Worm (Caenorhabditis elegans) whole organism, midembryonic: ENCODE data around the gene tpra-1.

ENCODE experiments used
- T22C8.4 ChIP-seq: fragments of 200-800 bp; sonication (Bioruptor generic); IDR thresholded peaks from 2 replicates; pipeline ENCODE4 v1.3.6; 2022; ENCODE audit warnings: missing genetic modification characterization, missing compliant biosample characterization
- cog-1 ChIP-seq: sonication (generic microtip); optimal IDR thresholded peaks from 2 replicates; lab custom pipeline; 2016; ENCODE audit warnings: missing genetic modification characterization, missing compliant biosample characterization
- flt-1 ChIP-seq: fragments of 200-800 bp; sonication (Bioruptor generic); IDR thresholded peaks from 2 replicates; pipeline ENCODE4 v1.3.6; 2022; ENCODE audit warnings: missing genetic modification characterization, missing compliant biosample characterization
- klf-2 ChIP-seq: fragments of 200-800 bp; sonication (Bioruptor generic); conservative IDR thresholded peaks from 2 replicates; pipeline ENCODE4 v1.3.6; 2022; ENCODE audit warnings: missing genetic modification reagents, missing genetic modification characterization, missing compliant biosample characterization
- med-1 ChIP-seq: sonication (generic microtip); optimal IDR thresholded peaks from 2 replicates; lab custom pipeline; 2017; ENCODE audit warnings: missing genetic modification characterization, mild to moderate bottlenecking, missing compliant biosample characterization, antibody characterized with exemption, missing genetic modification reagents; ENCODE audit not compliant: insufficient read depth
- ref-1 ChIP-seq: fragments of 200-800 bp; sonication (Bioruptor generic); conservative IDR thresholded peaks from 2 replicates; pipeline ENCODE4 v1.3.6; 2022; ENCODE audit warnings: missing genetic modification reagents, missing genetic modification characterization, missing compliant biosample characterization
- tab-1 ChIP-seq: fragments of 200-800 bp; sonication (Bioruptor generic); IDR thresholded peaks from 2 replicates; pipeline ENCODE4 v1.3.6; 2022; ENCODE audit warnings: missing genetic modification characterization, missing compliant biosample characterization
- ztf-23 ChIP-seq: fragments of 200-800 bp; sonication (Bioruptor generic); IDR thresholded peaks from 2 replicates; pipeline ENCODE4 v1.3.6; 2022; ENCODE audit warnings: missing genetic modification reagents, missing genetic modification characterization, missing compliant biosample characterization
- ztf-29 ChIP-seq: fragments of 200-800 bp; sonication (Bioruptor generic); IDR thresholded peaks from 2 replicates; pipeline ENCODE4 v1.3.6; 2022; ENCODE audit warnings: missing genetic modification reagents, missing genetic modification characterization, missing compliant biosample characterization

The tpra-1 gene

DNA sequence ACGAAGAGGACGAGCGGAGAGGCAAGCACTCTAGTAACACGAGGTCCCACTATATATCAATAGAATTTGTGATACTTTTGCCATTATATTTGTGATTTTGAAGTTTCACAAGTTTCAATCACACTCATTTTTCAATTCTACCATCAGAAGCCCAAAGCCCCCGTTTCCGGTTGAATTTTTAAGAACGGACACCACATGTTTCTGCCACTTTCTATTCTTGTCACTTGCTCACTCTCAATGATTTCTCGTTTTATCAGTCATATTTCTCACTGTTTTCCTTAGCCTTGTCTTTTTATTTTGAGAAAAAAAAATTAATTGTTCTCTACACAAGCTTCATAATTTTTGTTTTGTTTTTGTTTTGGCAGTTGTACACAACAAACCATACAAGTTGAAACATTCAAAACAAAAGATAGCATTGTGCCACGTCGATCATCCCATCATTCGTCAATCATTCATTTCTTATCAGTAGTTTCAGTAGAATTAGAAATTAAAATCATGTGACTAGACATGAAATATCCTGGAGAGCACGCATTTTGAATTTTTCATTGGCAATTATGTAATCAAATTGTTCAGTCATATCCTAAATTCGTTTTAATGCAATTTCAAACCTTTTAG lies 4.2 kb upstream of the tpra-1 start:
- TF ChIP-seq ztf-23 (GFP tag; lab: Robert Waterston, UW) (no peak), flt-1 (GFP tag; lab: Robert Waterston, UW) (no peak), ref-1 (no peak), tab-1 (GFP tag; lab: Robert Waterston, UW) (no peak), ztf-29 (GFP tag; lab: Robert Waterston, UW) (no peak), T22C8.4 (no peak), cog-1 (tag; lab: Kevin White, UChicago) (no peak), klf-2 (GFP tag; lab: Robert Waterston, UW) (no peak), med-1 (GFP tag; lab: Kevin White, UChicago) (no peak)

ce11 chrIV:8954126-8954525 lies 2.2 kb upstream of the tpra-1 start:
- TF ChIP-seq ztf-23 (GFP tag; lab: Robert Waterston, UW) (no peak), cog-1 (tag; lab: Kevin White, UChicago) (no peak), ztf-29 (GFP tag; lab: Robert Waterston, UW) (no peak), ref-1 (no peak), med-1 (GFP tag; lab: Kevin White, UChicago) (no peak), klf-2 (GFP tag; lab: Robert Waterston, UW) (no peak), tab-1 (GFP tag; lab: Robert Waterston, UW) (no peak), T22C8.4 (no peak), flt-1 (GFP tag; lab: Robert Waterston, UW) (no peak)

DNA sequence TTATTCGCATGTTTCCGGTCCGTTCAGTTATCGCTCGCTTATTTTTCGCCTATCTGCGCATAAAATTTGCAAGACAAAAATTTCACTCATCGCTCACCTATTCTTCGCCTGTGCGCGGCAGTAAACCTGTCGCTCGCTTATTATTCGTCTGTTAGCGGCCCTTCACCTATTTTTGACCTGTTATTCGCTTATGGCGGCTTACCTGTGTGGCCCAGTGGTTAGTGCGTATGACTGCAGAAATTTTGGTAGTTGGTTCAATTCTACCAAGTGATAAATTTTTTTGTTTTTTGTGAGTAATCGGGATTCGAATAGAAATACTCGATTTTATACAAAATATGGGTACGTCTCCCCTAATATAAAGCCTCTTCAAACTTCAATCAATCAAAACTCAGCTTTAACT lies 7.8 kb downstream of the tpra-1 start:
- TF ChIP-seq T22C8.4 (peak; percentile 79), ztf-23 (GFP tag; lab: Robert Waterston, UW) (peak; percentile 82), ref-1 (peak; percentile 72), klf-2 (GFP tag; lab: Robert Waterston, UW) (peak; percentile 82), ztf-29 (GFP tag; lab: Robert Waterston, UW) (peak; percentile 88), tab-1 (GFP tag; lab: Robert Waterston, UW) (peak; percentile 90)

- no peak for TF ChIP-seq cog-1 (tag; lab: Kevin White, UChicago)
Measured at ce11 chrIV:8965883-8966282, 9.6 kb downstream of the tpra-1 start, which contains the start of gene C53B4.2. C53B4.2 (plus strand) TSS chrIV:8966183.

DNA sequence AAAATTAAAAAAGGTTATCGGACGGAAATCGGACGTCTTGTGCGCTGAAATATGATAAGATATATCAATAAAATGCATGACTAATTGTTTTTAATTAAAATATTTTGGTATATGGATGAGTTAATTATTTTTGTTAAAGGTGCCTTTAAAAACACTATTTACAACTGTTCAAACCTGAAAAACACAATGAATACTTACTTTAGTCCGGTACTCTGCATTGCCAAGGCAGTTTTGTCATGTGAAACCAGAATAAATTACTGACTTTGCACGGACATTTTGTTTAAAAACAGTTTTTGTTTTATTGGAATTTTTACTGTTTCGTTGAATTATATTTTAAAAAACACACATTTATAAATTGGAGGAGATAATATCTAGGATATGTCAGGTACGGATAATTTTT lies 11.7 kb downstream of the tpra-1 start, which contains the start of gene suex-2:
suex-2 (plus strand) TSS at position 301 of the 400 bp plus-strand sequence.
- no peak for TF ChIP-seq cog-1 (tag; lab: Kevin White, UChicago)
- no peak for TF ChIP-seq ztf-23 (GFP tag; lab: Robert Waterston, UW)
- TF ChIP-seq tab-1 (GFP tag; lab: Robert Waterston, UW), result no peak
- no peak for TF ChIP-seq flt-1 (GFP tag; lab: Robert Waterston, UW)
- no peak for TF ChIP-seq med-1 (GFP tag; lab: Kevin White, UChicago)

DNA sequence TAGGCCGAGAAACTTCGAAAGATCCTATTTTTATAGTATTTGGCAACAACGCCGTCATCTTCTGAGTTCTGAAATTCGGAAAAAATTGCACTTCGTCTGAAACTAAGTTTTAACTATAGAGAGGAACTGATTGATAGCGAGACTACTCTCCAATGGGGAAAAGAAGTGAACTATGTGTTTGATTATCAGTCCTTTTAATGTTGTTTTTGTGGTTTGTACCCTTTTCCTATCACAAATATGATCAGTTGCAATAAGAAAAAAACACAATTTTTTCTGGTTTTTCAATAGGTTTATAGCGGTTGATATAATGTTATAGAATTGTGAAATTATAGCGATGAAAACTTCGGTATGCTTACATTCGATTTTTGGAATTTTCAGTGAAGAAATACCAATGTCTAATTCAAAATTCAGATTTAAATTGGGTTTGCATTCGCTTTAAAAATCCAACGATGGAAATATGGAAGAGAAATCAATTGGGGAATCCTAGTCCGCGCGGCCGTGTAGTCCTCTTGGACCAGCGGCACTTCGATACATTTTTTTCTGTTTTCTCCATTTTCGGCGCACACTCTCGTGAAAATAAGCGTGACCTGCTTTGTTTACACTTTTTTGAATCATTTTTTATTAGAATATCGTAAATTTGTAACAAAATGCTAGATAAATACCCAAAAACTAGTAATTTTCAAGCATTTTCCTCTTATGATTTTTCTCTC lies 17.1 kb downstream of the tpra-1 start, which contains the start of gene C53B4.3:
C53B4.3 (minus strand) TSS at position 464 of the 710 bp plus-strand sequence.
- TF ChIP-seq ref-1 (0 out of 2 replicates have a peak, but pooled peaks have one; percentile 27), tab-1 (GFP tag; lab: Robert Waterston, UW) (no peak), flt-1 (GFP tag; lab: Robert Waterston, UW) (peak; percentile 73), ztf-23 (GFP tag; lab: Robert Waterston, UW) (peak; percentile 61; the same call in 1 of the 2 replicates), cog-1 (tag; lab: Kevin White, UChicago) (no peak)

ce11 chrIV:8974543-8975330 lies 18.4 kb downstream of the tpra-1 start:
- TF ChIP-seq ref-1, result no peak
- TF ChIP-seq ztf-29 (GFP tag; lab: Robert Waterston, UW), result no peak
- no peak for TF ChIP-seq med-1 (GFP tag; lab: Kevin White, UChicago)
- TF ChIP-seq T22C8.4, result no peak
- TF ChIP-seq klf-2 (GFP tag; lab: Robert Waterston, UW), result no peak

DNA sequence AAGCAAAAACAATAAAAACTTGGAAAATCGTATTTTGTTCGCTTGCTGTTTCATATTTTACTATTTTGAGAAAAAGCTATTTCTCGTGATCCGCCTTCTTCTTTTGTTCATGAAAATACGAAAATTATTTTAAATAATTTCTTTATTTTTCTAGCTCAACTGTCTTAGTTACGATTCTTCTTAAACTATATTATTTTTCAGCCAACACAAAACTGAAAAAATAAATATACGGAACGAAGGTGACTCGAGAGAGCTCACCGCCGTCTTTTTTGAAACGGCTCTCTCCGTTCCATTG lies 19.0 kb downstream of the tpra-1 start, which contains the start of gene pdzd-8:
pdzd-8 (plus strand) TSS at position 196 of the 295 bp plus-strand sequence.
- TF ChIP-seq ztf-29 (GFP tag; lab: Robert Waterston, UW) (no peak), ztf-23 (GFP tag; lab: Robert Waterston, UW) (no peak), cog-1 (tag; lab: Kevin White, UChicago) (no peak), T22C8.4 (no peak), med-1 (GFP tag; lab: Kevin White, UChicago) (no peak), tab-1 (GFP tag; lab: Robert Waterston, UW) (no peak), flt-1 (GFP tag; lab: Robert Waterston, UW) (no peak), ref-1 (no peak), klf-2 (GFP tag; lab: Robert Waterston, UW) (no peak)

DNA sequence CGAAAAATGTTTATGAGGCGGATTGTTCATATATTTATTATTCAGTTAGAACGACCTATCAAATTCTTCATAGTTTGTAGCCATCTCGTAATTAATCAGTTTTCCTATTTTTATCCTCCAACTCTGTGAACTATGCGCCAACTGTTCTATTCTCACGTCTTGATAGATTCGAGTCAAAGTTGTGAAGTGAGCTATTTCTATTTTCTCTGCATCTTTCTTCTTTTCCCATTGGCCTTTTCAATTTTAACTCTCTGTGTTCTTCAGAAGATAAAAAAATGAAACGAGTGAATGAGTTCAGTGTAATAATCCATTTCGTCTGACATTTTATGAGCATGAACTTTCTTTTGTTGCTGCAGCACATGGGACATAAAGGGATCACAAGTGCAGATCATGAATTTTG lies 21.8 kb downstream of the tpra-1 start:
- TF ChIP-seq ztf-23 (GFP tag; lab: Robert Waterston, UW) (no peak), T22C8.4 (no peak), klf-2 (GFP tag; lab: Robert Waterston, UW) (no peak), flt-1 (GFP tag; lab: Robert Waterston, UW) (no peak), tab-1 (GFP tag; lab: Robert Waterston, UW) (no peak), med-1 (GFP tag; lab: Kevin White, UChicago) (no peak), cog-1 (tag; lab: Kevin White, UChicago) (no peak), ref-1 (no peak), ztf-29 (GFP tag; lab: Robert Waterston, UW) (no peak)
